Worm (Caenorhabditis elegans): ENCODE measurements around the gene F46H5.2.

DNA sequence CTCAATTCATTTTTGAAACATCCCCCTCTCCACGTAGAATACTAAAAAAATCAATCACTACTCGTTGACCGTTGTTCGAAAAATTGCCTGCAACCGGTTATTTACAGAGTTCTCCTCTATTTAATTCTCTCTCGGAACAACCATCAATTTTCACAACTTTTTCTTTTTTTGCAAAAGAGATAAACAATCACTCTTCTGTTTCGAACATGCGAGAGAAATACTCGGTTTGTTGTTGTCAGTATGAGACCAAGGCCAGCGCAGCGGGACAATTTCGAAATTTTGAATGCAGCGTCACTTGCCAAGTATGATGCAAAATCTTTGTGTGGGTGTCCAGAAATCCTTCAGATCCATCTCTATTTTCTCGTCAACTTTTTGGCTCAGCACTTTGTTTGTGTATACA is 35.1 kb upstream of the F46H5.2 start:
- no peak for TF ChIP-seq ama-1 (optimal IDR thresholded peaks at IDR 0.05)
- TF ChIP-seq hnd-1 (tag; optimal IDR thresholded peaks at IDR 0.05): no peak
- TF ChIP-seq tra-4 (tag; optimal IDR thresholded peaks at IDR 0.05): no peak
- no peak for TF ChIP-seq sea-1 (GFP tag; conservative IDR thresholded peaks at IDR 0.05)
- TF ChIP-seq flt-1 (GFP tag; IDR thresholded peaks at IDR 0.05): no peak
